Fruit fly (Drosophila melanogaster) whole organism, embryonic: ENCODE data around the gene CG42554.

Source experiments
- CG1024 ChIP-seq: fragments of 200-800 bp; sonication (Bioruptor generic); IDR thresholded peaks from 2 replicates; pipeline ENCODE4 v1.3.6; 2022; ENCODE audit warnings: missing biosample characterization, missing genetic modification characterization
- CG10543 ChIP-seq: fragments of 200-800 bp; sonication (Bioruptor generic); optimal IDR thresholded peaks from 3 replicates; lab custom pipeline; 2017; ENCODE audit warnings: missing biosample characterization, mild to moderate bottlenecking, missing genetic modification characterization, moderate library complexity
- CG10565 ChIP-seq: fragments of 200-800 bp; sonication (Bioruptor generic); optimal IDR thresholded peaks from 3 replicates; lab custom pipeline; 2016; ENCODE audit warnings: missing biosample characterization, mild to moderate bottlenecking, missing genetic modification characterization
- CG10979 ChIP-seq: fragments of 200-800 bp; sonication (Bioruptor generic); optimal IDR thresholded peaks from 2 replicates; lab custom pipeline; 2018; ENCODE audit warnings: missing biosample characterization, mild to moderate bottlenecking, missing genetic modification characterization, moderate library complexity
- CG12391 ChIP-seq: fragments of 200-800 bp; sonication (Bioruptor generic); optimal IDR thresholded peaks from 3 replicates; lab custom pipeline; 2018; ENCODE audit warnings: missing biosample characterization, mild to moderate bottlenecking, missing genetic modification characterization, moderate library complexity
- CG12769 ChIP-seq: fragments of 200-800 bp; sonication (Bioruptor generic); optimal IDR thresholded peaks from 2 replicates; lab custom pipeline; 2019; ENCODE audit warnings: missing biosample characterization, mild to moderate bottlenecking, missing genetic modification characterization, moderate library complexity
- CG14014 ChIP-seq: fragments of 200-800 bp; sonication (Bioruptor generic); IDR thresholded peaks from 2 replicates; pipeline ENCODE4 v1.3.6; 2022; ENCODE audit warnings: missing biosample characterization, missing genetic modification characterization
- CG14441 ChIP-seq: fragments of 200-800 bp; sonication (Bioruptor generic); IDR thresholded peaks from 2 replicates; pipeline ENCODE4 v1.3.6; 2022; ENCODE audit warnings: missing biosample characterization, missing genetic modification characterization
- CG16779 ChIP-seq: fragments of 200-800 bp; sonication (Bioruptor generic); IDR thresholded peaks from 2 replicates; pipeline ENCODE4 v1.3.6; 2022; ENCODE audit warnings: missing biosample characterization, missing genetic modification characterization
- CG17361 ChIP-seq: fragments of 200-800 bp; sonication (Bioruptor generic); IDR thresholded peaks from 3 replicates; pipeline ENCODE4 v1.3.6; 2022; ENCODE audit warnings: missing biosample characterization, missing genetic modification characterization
- CG17912 ChIP-seq: fragments of 200-800 bp; sonication (Bioruptor generic); optimal IDR thresholded peaks from 2 replicates; lab custom pipeline; 2018; ENCODE audit warnings: missing biosample characterization, mild to moderate bottlenecking, missing genetic modification characterization
- CG31224 ChIP-seq: fragments of 200-800 bp; sonication (Bioruptor generic); IDR thresholded peaks from 2 replicates; pipeline ENCODE4 v1.3.6; 2022; ENCODE audit warnings: missing biosample characterization, missing genetic modification characterization
- CG32772 ChIP-seq: fragments of 200-800 bp; sonication (Bioruptor generic); IDR thresholded peaks from 2 replicates; pipeline ENCODE4 v1.3.6; 2022; ENCODE audit warnings: missing biosample characterization, missing genetic modification characterization
- CG3281 ChIP-seq: fragments of 200-800 bp; sonication (Bioruptor generic); optimal IDR thresholded peaks from 3 replicates; lab custom pipeline; 2017; ENCODE audit warnings: missing biosample characterization, mild to moderate bottlenecking, missing genetic modification characterization
- CG3995 ChIP-seq: fragments of 200-800 bp; sonication (Bioruptor generic); optimal IDR thresholded peaks from 3 replicates; lab custom pipeline; 2016; ENCODE audit warnings: missing biosample characterization, missing genetic modification characterization
- CG4730 ChIP-seq: fragments of 200-800 bp; sonication (Bioruptor generic); IDR thresholded peaks from 2 replicates; pipeline ENCODE4 v1.3.6; 2022; ENCODE audit warnings: missing biosample characterization, missing genetic modification characterization
- CG7271 ChIP-seq: fragments of 200-800 bp; sonication (Bioruptor generic); optimal IDR thresholded peaks from 2 replicates; lab custom pipeline; 2018; ENCODE audit warnings: missing biosample characterization, mild to moderate bottlenecking, missing genetic modification characterization, moderate library complexity
- CTCF ChIP-seq: fragments of 200-800 bp; sonication (Bioruptor generic); optimal IDR thresholded peaks from 2 replicates; lab custom pipeline; 2017; ENCODE audit warnings: missing biosample characterization, mild to moderate bottlenecking, missing genetic modification characterization, moderate library complexity
- Doc2 ChIP-seq: fragments of 200-800 bp; sonication (Bioruptor generic); IDR thresholded peaks from 2 replicates; pipeline ENCODE4 v1.3.6; 2022; ENCODE audit warnings: missing biosample characterization, missing genetic modification characterization
- Fer3 ChIP-seq: fragments of 200-800 bp; sonication (Bioruptor generic); optimal IDR thresholded peaks from 2 replicates; lab custom pipeline; 2018; ENCODE audit warnings: missing biosample characterization, mild to moderate bottlenecking, missing genetic modification characterization, moderate library complexity
- HLH54F ChIP-seq: fragments of 200-800 bp; sonication (Bioruptor generic); optimal IDR thresholded peaks from 3 replicates; lab custom pipeline; 2016; ENCODE audit warnings: missing biosample characterization, missing genetic modification characterization
- Hr3 ChIP-seq: fragments of 200-800 bp; sonication (Bioruptor generic); optimal IDR thresholded peaks from 3 replicates; lab custom pipeline; 2016; ENCODE audit warnings: missing biosample characterization, missing genetic modification characterization
- Hr51 ChIP-seq, 2 experiments: fragments of 200-800 bp; sonication (Bioruptor generic); optimal IDR thresholded peaks; 2 replicates in 1 of 2; 3 replicates in 1 of 2; lab custom pipeline; 2016 to 2018; ENCODE audit warnings: missing biosample characterization in 2 of 2, missing genetic modification characterization in 2 of 2, mild to moderate bottlenecking in 1 of 2, moderate library complexity in 1 of 2
- Jarid2 ChIP-seq: fragments of 200-800 bp; sonication (Bioruptor generic); optimal IDR thresholded peaks from 3 replicates; lab custom pipeline; 2017; ENCODE audit warnings: mild to moderate bottlenecking, missing biosample characterization, missing genetic modification reagents, missing genetic modification characterization
- Lim3 ChIP-seq: fragments of 200-800 bp; sonication (Bioruptor generic); IDR thresholded peaks from 2 replicates; pipeline ENCODE4 v1.3.6; 2022; ENCODE audit warnings: missing biosample characterization, missing genetic modification characterization
- Med ChIP-seq: fragments of 200-800 bp; sonication (Bioruptor generic); peaks from one replicate; lab custom pipeline; 2016; ENCODE audit warnings: missing biosample characterization, missing genetic modification characterization, mild to moderate bottlenecking, inconsistent platforms, moderate library complexity
- Ravus ChIP-seq: fragments of 200-800 bp; sonication (Bioruptor generic); IDR thresholded peaks from 2 replicates; pipeline ENCODE4 v1.3.6; 2022; ENCODE audit warnings: missing biosample characterization, missing genetic modification characterization
- Ssrp ChIP-seq: fragments of 200-800 bp; sonication (Bioruptor generic); optimal IDR thresholded peaks from 2 replicates; lab custom pipeline; 2018; ENCODE audit warnings: missing biosample characterization, mild to moderate bottlenecking, missing genetic modification characterization, moderate library complexity
- TFAM ChIP-seq: fragments of 200-800 bp; sonication (Bioruptor generic); optimal IDR thresholded peaks from 2 replicates; lab custom pipeline; 2017; ENCODE audit warnings: missing biosample characterization, missing genetic modification characterization, inconsistent platforms
- ac ChIP-seq: fragments of 200-800 bp; sonication (Bioruptor generic); optimal IDR thresholded peaks from 3 replicates; lab custom pipeline; 2017; ENCODE audit warnings: missing biosample characterization, mild to moderate bottlenecking, missing genetic modification characterization
- az2 ChIP-seq: fragments of 200-800 bp; sonication (Bioruptor generic); optimal IDR thresholded peaks from 3 replicates; lab custom pipeline; 2016; ENCODE audit warnings: missing biosample characterization, missing genetic modification characterization
- br ChIP-seq: fragments of >200 bp; optimal IDR thresholded peaks from 2 replicates; lab custom pipeline; 2017
- chm ChIP-seq: fragments of 200-800 bp; sonication (Bioruptor generic); IDR thresholded peaks from 2 replicates; pipeline ENCODE4 v1.3.6; 2022; ENCODE audit warnings: missing biosample characterization, missing genetic modification characterization
- cwo ChIP-seq: fragments of 200-800 bp; sonication (Bioruptor generic); optimal IDR thresholded peaks from 3 replicates; lab custom pipeline; 2017; ENCODE audit warnings: missing biosample characterization, missing genetic modification characterization, mild to moderate bottlenecking, moderate library complexity, missing genetic modification reagents
- ewg ChIP-seq: fragments of 200-800 bp; sonication (Bioruptor generic); optimal IDR thresholded peaks from 3 replicates; lab custom pipeline; 2017; ENCODE audit warnings: mild to moderate bottlenecking, missing biosample characterization, missing genetic modification reagents, missing genetic modification characterization
- fd102C ChIP-seq: fragments of 200-800 bp; sonication (Bioruptor generic); optimal IDR thresholded peaks from 2 replicates; lab custom pipeline; 2018; ENCODE audit warnings: missing biosample characterization, mild to moderate bottlenecking, missing genetic modification characterization, moderate library complexity
- ken ChIP-seq: fragments of 200-800 bp; sonication (Bioruptor generic); IDR thresholded peaks from 3 replicates; pipeline ENCODE4 v1.3.6; 2022; ENCODE audit warnings: missing biosample characterization, missing genetic modification characterization
- lilli ChIP-seq: fragments of 200-800 bp; sonication (Bioruptor generic); optimal IDR thresholded peaks from 3 replicates; lab custom pipeline; 2016; ENCODE audit warnings: missing biosample characterization, missing genetic modification characterization
- onecut ChIP-seq: fragments of 200-800 bp; sonication (Bioruptor generic); IDR thresholded peaks from 2 replicates; pipeline ENCODE4 v1.3.6; 2022; ENCODE audit warnings: missing biosample characterization, missing genetic modification characterization
- slp2 ChIP-seq: fragments of 200-800 bp; sonication (Bioruptor generic); optimal IDR thresholded peaks from 2 replicates; lab custom pipeline; 2016; ENCODE audit warnings: missing biosample characterization, missing genetic modification characterization
- sna ChIP-seq: fragments of 200-800 bp; sonication (Bioruptor generic); IDR thresholded peaks from 2 replicates; pipeline ENCODE4 v1.3.6; 2022; ENCODE audit warnings: missing biosample characterization, missing genetic modification characterization; ENCODE audit not compliant: partially characterized antibody
- trem ChIP-seq: fragments of 200-800 bp; optimal IDR thresholded peaks from 3 replicates; lab custom pipeline; 2019; ENCODE audit warnings: missing biosample characterization, mild to moderate bottlenecking, missing genetic modification characterization, moderate library complexity
- ttk ChIP-seq: fragments of 200-800 bp; sonication (Bioruptor generic); IDR thresholded peaks from 2 replicates; pipeline ENCODE4 v2.1.2; 2022; ENCODE audit warnings: missing biosample characterization, missing genetic modification characterization
- unpg ChIP-seq: fragments of 200-800 bp; sonication (Bioruptor generic); optimal IDR thresholded peaks from 3 replicates; lab custom pipeline; 2018; ENCODE audit warnings: missing biosample characterization, mild to moderate bottlenecking, missing genetic modification characterization, moderate library complexity

CG42554 gene

DNA sequence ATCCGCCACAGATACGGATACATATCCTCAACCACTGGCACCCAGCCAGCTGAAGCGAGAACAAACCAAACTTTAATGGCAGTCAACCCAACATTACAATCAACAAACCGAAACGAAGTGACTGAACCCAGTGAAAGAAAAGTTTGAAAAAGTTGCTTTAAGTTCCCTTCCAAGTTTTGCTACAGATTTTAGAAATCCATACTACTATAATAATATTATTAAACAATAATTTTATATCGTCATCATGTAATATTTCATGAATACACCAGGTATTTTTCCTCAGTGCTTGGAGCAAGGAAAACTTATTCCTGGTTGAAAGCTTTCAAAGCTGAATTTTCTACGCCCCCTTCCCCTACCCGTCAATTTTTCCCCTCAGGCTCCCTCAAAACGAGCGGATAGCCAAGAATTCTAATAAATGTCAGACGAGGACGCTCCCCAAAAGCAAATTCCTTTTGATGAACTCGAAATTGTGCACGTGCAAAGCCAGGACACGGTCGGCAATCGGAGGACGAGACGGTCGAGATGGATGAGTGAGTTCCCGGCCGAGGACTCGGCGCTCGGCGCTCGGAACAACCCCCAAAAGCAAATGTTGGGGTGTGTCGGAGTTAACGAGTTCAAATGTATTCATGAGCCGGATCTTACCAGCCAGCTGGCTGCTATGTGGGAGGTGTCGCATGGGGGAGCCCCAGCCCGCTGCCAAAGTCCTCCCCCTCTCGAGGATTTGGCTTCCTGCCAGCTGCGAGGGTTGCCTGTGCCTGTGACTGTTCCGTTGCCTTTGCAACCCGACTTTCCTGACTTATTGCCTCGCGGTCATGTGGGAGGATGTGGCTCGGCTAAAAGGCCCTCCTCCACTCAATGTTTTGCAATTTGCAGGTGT lies 38.3 kb upstream of the CG42554 start (continued):
- TF ChIP-seq trem (peak; percentile 18), sna (GFP tag; lab: Robert Waterston, UW) (no peak), Jarid2 (GFP tag; lab: Kevin White, UChicago) (no peak), br (lab: Kevin White, UChicago) (no peak), cwo (GFP tag; lab: Kevin White, UChicago) (peak; percentile 72), CG12391 (tag; lab: Kevin White, UChicago) (peak; percentile 47), CG31224 (peak; percentile 42; the same call in 1 of the 2 replicates), CG1024 (no peak; the same call in 1 of the 2 replicates), CG17361 (GFP tag; lab: Robert Waterston, UW) (peak; percentile 66), CG12769 (tag; lab: Kevin White, UChicago) (peak; percentile 1), Lim3 (GFP tag; lab: Robert Waterston, UW) (no peak), Med (peak; percentile 59), CG14014 (0 out of 2 replicates have a peak, but pooled peaks have one; percentile 33), lilli (no peak), Fer3 (tag; lab: Kevin White, UChicago) (peak; percentile 69), Hr3 (GFP tag; lab: Kevin White, UChicago) (no peak), Ravus (GFP tag; lab: Robert Waterston, UW) (peak; percentile 28), ken (GFP tag; lab: Robert Waterston, UW) (no peak), CG14441 (GFP tag; lab: Robert Waterston, UW) (peak; percentile 48), Ssrp (tag; lab: Kevin White, UChicago) (no peak), CG3281 (peak; percentile 70), CG3995 (GFP tag; lab: Kevin White, UChicago) (no peak), CG10543 (GFP tag; lab: Kevin White, UChicago) (peak; percentile 35), ewg (GFP tag; lab: Kevin White, UChicago) (peak; percentile 1), az2 (GFP tag; lab: Kevin White, UChicago) (no peak), CG4730 (GFP tag; lab: Robert Waterston, UW) (peak; percentile 63), onecut (GFP tag; lab: Robert Waterston, UW) (peak; percentile 62), TFAM (GFP tag; lab: Kevin White, UChicago) (no peak), ac (no peak), HLH54F (GFP tag; lab: Kevin White, UChicago) (no peak), CTCF (no peak), CG17912 (no peak), CG16779 (GFP tag; lab: Robert Waterston, UW) (no peak), CG7271 (tag; lab: Kevin White, UChicago) (no peak), fd102C (GFP tag; lab: Kevin White, UChicago) (no peak), CG10979 (tag; lab: Kevin White, UChicago) (peak; percentile 62), Hr51 (GFP tag; optimal IDR thresholded peaks at IDR 0.05; lab: Kevin White, UChicago) (peak in 1 of 2 experiments; percentile 57), CG10565 (GFP tag; lab: Kevin White, UChicago) (no peak), chm (GFP tag; lab: Robert Waterston, UW) (peak; percentile 37; the same call in 1 of the 2 replicates), unpg (GFP tag; lab: Kevin White, UChicago) (peak; percentile 62), Doc2 (no peak), slp2 (no peak), ttk (GFP tag; lab: Robert Waterston, UW) (peak; percentile 61; the same call in 1 of the 2 replicates), CG32772 (GFP tag; lab: Robert Waterston, UW) (peak; percentile 45; the same call in 1 of the 2 replicates)
